Worm (Caenorhabditis elegans) whole organism, young adult: ENCODE data around the gene fipr-13.

Experiments used
- gei-17 ChIP-seq: fragments of 200-800 bp; sonication (Bioruptor generic); optimal IDR thresholded peaks from 2 replicates; lab custom pipeline; 2018; ENCODE audit warnings: mild to moderate bottlenecking, missing genetic modification characterization, missing compliant biosample characterization
- let-526 ChIP-seq: fragments of 200-800 bp; sonication (Bioruptor generic); IDR thresholded peaks from 2 replicates; pipeline ENCODE4 v1.3.6; 2022; ENCODE audit warnings: missing genetic modification reagents, missing genetic modification characterization, missing compliant biosample characterization
- nhr-80 ChIP-seq: sonication (generic microtip); optimal IDR thresholded peaks from 2 replicates; lab custom pipeline; 2016; ENCODE audit warnings: missing genetic modification characterization, missing compliant biosample characterization
- sea-2 ChIP-seq: fragments of 200-800 bp; sonication (Bioruptor generic); IDR thresholded peaks from 2 replicates; pipeline ENCODE4 v1.3.6; 2022; ENCODE audit warnings: missing genetic modification characterization, missing compliant biosample characterization
- unc-62 ChIP-seq: fragments of 150-350 bp; optimal IDR thresholded peaks from 2 replicates; lab custom pipeline; 2014; ENCODE audit warnings: missing biosample characterization, missing genetic modification reagents, missing genetic modification characterization

ce11 chrV:10073793-10074192 lies 9.5 kb downstream of the fipr-13 start, which contains the start of gene F57A8.6:
- TF ChIP-seq let-526 (GFP tag; lab: Robert Waterston, UW) (no peak), unc-62 (no peak), gei-17 (GFP tag; lab: Kevin White, UChicago) (no peak), sea-2 (GFP tag; lab: Robert Waterston, UW) (no peak), nhr-80 (tag; lab: Kevin White, UChicago) (no peak)
